Worm (Caenorhabditis elegans): Measurements from ENCODE around the gene arrd-19.

The arrd-19 gene

DNA sequence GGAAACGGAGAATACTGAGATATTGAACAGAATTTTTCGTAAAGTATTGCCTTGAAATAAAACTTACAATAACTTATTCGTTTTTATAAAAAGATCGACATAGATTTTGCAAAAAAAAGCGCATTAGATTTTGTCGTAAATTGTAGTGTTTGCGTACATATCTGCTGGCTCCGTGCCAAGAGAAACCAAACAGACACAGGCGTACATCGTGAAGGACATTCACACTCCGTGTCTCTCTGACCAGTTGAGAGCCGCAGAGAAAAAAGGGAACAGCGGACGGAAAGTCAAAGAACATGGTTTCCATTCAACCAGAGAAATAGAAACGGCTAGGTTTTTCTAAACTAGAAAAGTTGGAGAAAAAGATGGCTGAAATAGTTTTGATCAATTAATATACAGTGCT, at the start of gene arrd-19:
Gene arrd-19, minus strand, starts transcription at position 209 of the 400 bp plus-strand sequence.
- TF ChIP-seq klf-2 (GFP tag; conservative IDR thresholded peaks at IDR 0.05) (no peak), tab-1 (GFP tag; IDR thresholded peaks at IDR 0.05) (no peak), flt-1 (GFP tag; IDR thresholded peaks at IDR 0.05) (no peak), ref-1 (GFP tag; conservative IDR thresholded peaks at IDR 0.05) (no peak), T22C8.4 (GFP tag; IDR thresholded peaks at IDR 0.05) (no peak), cog-1 (tag; optimal IDR thresholded peaks at IDR 0.05) (no peak), ztf-29 (GFP tag; IDR thresholded peaks at IDR 0.05) (no peak), med-1 (GFP tag; optimal IDR thresholded peaks at IDR 0.05; ENCODE audit: insufficient read depth) (no peak), ztf-23 (GFP tag; IDR thresholded peaks at IDR 0.05) (no peak)

DNA sequence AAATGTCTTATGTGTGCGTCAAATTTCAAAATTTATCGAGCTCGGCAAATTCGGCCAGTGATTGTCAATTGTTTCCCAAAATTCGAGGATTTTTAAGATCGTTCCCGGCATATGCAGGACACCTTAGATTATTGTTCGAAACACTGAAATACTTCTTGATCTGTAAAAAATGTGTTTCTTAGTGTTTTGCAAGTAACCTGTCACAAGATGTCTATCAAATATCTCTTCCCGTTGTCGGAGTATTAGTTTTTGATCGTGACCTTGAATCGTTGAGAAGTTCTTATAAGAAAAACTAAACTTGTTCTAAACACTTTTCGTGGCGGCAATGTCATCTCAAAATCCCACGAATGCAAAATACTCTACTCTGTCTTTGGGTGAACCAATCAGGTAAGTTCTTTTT, 47.2 kb upstream of the arrd-19 start, which contains the start of gene C04E12.4:
Gene C04E12.4, plus strand, starts transcription at position 301 of the 400 bp plus-strand sequence.
- no peak for TF ChIP-seq ztf-29 (GFP tag; IDR thresholded peaks at IDR 0.05)
- no peak for TF ChIP-seq cog-1 (tag; optimal IDR thresholded peaks at IDR 0.05)
- TF ChIP-seq T22C8.4 (GFP tag; IDR thresholded peaks at IDR 0.05), result no peak
- TF ChIP-seq ztf-23 (GFP tag; IDR thresholded peaks at IDR 0.05), result no peak
- TF ChIP-seq ref-1 (GFP tag; conservative IDR thresholded peaks at IDR 0.05), result no peak

ce11 chrV:3361633-3362032, 46.3 kb upstream of the arrd-19 start:
- TF ChIP-seq T22C8.4 (GFP tag; IDR thresholded peaks at IDR 0.05), result no peak
- TF ChIP-seq klf-2 (GFP tag; conservative IDR thresholded peaks at IDR 0.05), result no peak
- TF ChIP-seq ztf-29 (GFP tag; IDR thresholded peaks at IDR 0.05), result no peak
- no peak for TF ChIP-seq med-1 (GFP tag; optimal IDR thresholded peaks at IDR 0.05; ENCODE audit: insufficient read depth)
- TF ChIP-seq cog-1 (tag; optimal IDR thresholded peaks at IDR 0.05), result no peak
- no peak for TF ChIP-seq ref-1 (GFP tag; conservative IDR thresholded peaks at IDR 0.05)
- TF ChIP-seq ztf-23 (GFP tag; IDR thresholded peaks at IDR 0.05), result no peak
- TF ChIP-seq flt-1 (GFP tag; IDR thresholded peaks at IDR 0.05), result no peak
- no peak for TF ChIP-seq tab-1 (GFP tag; IDR thresholded peaks at IDR 0.05)

ce11 chrV:3358267-3358666, 43.0 kb upstream of the arrd-19 start, which contains the start of gene C04E12.5:
Gene C04E12.5 (plus strand): TSS chrV:3358567.
- TF ChIP-seq tab-1 (GFP tag; IDR thresholded peaks at IDR 0.05), result no peak
- no peak for TF ChIP-seq ref-1 (GFP tag; conservative IDR thresholded peaks at IDR 0.05)
- TF ChIP-seq flt-1 (GFP tag; IDR thresholded peaks at IDR 0.05), result no peak
- TF ChIP-seq T22C8.4 (GFP tag; IDR thresholded peaks at IDR 0.05), result no peak
- no peak for TF ChIP-seq ztf-29 (GFP tag; IDR thresholded peaks at IDR 0.05)
- no peak for TF ChIP-seq klf-2 (GFP tag; conservative IDR thresholded peaks at IDR 0.05)
- no peak for TF ChIP-seq ztf-23 (GFP tag; IDR thresholded peaks at IDR 0.05)
- no peak for TF ChIP-seq med-1 (GFP tag; optimal IDR thresholded peaks at IDR 0.05; ENCODE audit: insufficient read depth)
- TF ChIP-seq cog-1 (tag; optimal IDR thresholded peaks at IDR 0.05), result no peak

ce11 chrV:3357106-3357505, 41.8 kb upstream of the arrd-19 start, which contains the start of gene scrm-3:
Gene scrm-3 (minus strand): TSS chrV:3357206.
- no peak for TF ChIP-seq med-1 (GFP tag; optimal IDR thresholded peaks at IDR 0.05; ENCODE audit: insufficient read depth)
- TF ChIP-seq ztf-29 (GFP tag; IDR thresholded peaks at IDR 0.05), result no peak
- TF ChIP-seq ref-1 (GFP tag; conservative IDR thresholded peaks at IDR 0.05), result no peak
- no peak for TF ChIP-seq tab-1 (GFP tag; IDR thresholded peaks at IDR 0.05)
- no peak for TF ChIP-seq klf-2 (GFP tag; conservative IDR thresholded peaks at IDR 0.05)
- TF ChIP-seq ztf-23 (GFP tag; IDR thresholded peaks at IDR 0.05), result no peak
- no peak for TF ChIP-seq T22C8.4 (GFP tag; IDR thresholded peaks at IDR 0.05)
- no peak for TF ChIP-seq flt-1 (GFP tag; IDR thresholded peaks at IDR 0.05)
- TF ChIP-seq cog-1 (tag; optimal IDR thresholded peaks at IDR 0.05), result no peak

DNA sequence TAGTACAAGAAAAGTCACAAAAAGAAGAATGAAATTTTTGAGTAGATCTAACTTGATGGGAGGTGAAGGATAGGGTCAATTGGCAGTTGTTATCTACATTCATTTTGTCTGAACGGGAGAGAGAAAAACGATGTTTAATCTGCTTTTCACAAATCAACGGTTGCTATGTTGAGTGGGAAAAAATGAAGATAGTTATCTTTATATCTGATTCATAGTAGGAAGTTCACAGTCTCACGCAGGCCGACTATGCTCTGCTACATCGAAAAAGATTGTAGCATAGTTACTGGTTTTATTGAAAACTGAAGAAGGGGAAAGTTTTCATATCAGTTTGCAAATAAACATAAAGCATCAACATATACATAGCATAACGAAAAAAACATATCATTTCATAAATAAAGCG, 40.2 kb upstream of the arrd-19 start:
- TF ChIP-seq flt-1 (GFP tag; IDR thresholded peaks at IDR 0.05), result no peak
- TF ChIP-seq ztf-29 (GFP tag; IDR thresholded peaks at IDR 0.05), result no peak
- no peak for TF ChIP-seq ztf-23 (GFP tag; IDR thresholded peaks at IDR 0.05)
- no peak for TF ChIP-seq med-1 (GFP tag; optimal IDR thresholded peaks at IDR 0.05; ENCODE audit: insufficient read depth)
- TF ChIP-seq ref-1 (GFP tag; conservative IDR thresholded peaks at IDR 0.05), result no peak

ce11 chrV:3352925-3353324, 37.6 kb upstream of the arrd-19 start, which contains the start of gene C17B7.12:
Gene C17B7.12 (plus strand): TSS chrV:3353225.
- TF ChIP-seq med-1 (GFP tag; optimal IDR thresholded peaks at IDR 0.05; ENCODE audit: insufficient read depth) (no peak), klf-2 (GFP tag; conservative IDR thresholded peaks at IDR 0.05) (no peak), tab-1 (GFP tag; IDR thresholded peaks at IDR 0.05) (no peak), ztf-29 (GFP tag; IDR thresholded peaks at IDR 0.05) (no peak), ztf-23 (GFP tag; IDR thresholded peaks at IDR 0.05) (no peak), T22C8.4 (GFP tag; IDR thresholded peaks at IDR 0.05) (no peak), flt-1 (GFP tag; IDR thresholded peaks at IDR 0.05) (no peak), ref-1 (GFP tag; conservative IDR thresholded peaks at IDR 0.05) (no peak), cog-1 (tag; optimal IDR thresholded peaks at IDR 0.05) (no peak)

- TF ChIP-seq cog-1 (tag; optimal IDR thresholded peaks at IDR 0.05) (no peak), klf-2 (GFP tag; conservative IDR thresholded peaks at IDR 0.05) (no peak), tab-1 (GFP tag; IDR thresholded peaks at IDR 0.05) (no peak), ztf-23 (GFP tag; IDR thresholded peaks at IDR 0.05) (no peak), flt-1 (GFP tag; IDR thresholded peaks at IDR 0.05) (no peak), T22C8.4 (GFP tag; IDR thresholded peaks at IDR 0.05) (no peak), ztf-29 (GFP tag; IDR thresholded peaks at IDR 0.05) (no peak)
These were observed 36.0 kb upstream of the arrd-19 start, which contains the start of gene str-63 for ce11 chrV:3351266-3351665. Gene str-63 (plus strand): TSS chrV:3351566.

- TF ChIP-seq tab-1 (GFP tag; IDR thresholded peaks at IDR 0.05) (no peak), ztf-23 (GFP tag; IDR thresholded peaks at IDR 0.05) (no peak), ztf-29 (GFP tag; IDR thresholded peaks at IDR 0.05) (no peak), flt-1 (GFP tag; IDR thresholded peaks at IDR 0.05) (no peak), T22C8.4 (GFP tag; IDR thresholded peaks at IDR 0.05) (no peak), ref-1 (GFP tag; conservative IDR thresholded peaks at IDR 0.05) (no peak), cog-1 (tag; optimal IDR thresholded peaks at IDR 0.05) (no peak), med-1 (GFP tag; optimal IDR thresholded peaks at IDR 0.05; ENCODE audit: insufficient read depth) (no peak), klf-2 (GFP tag; conservative IDR thresholded peaks at IDR 0.05) (no peak)
These were observed 34.6 kb upstream of the arrd-19 start, which contains the start of gene C17B7.15 for ce11 chrV:3349877-3350276. Gene C17B7.15 (plus strand): TSS chrV:3350177.

- TF ChIP-seq ztf-23 (GFP tag; IDR thresholded peaks at IDR 0.05) (no peak), klf-2 (GFP tag; conservative IDR thresholded peaks at IDR 0.05) (no peak), ztf-29 (GFP tag; IDR thresholded peaks at IDR 0.05) (no peak), T22C8.4 (GFP tag; IDR thresholded peaks at IDR 0.05) (no peak), ref-1 (GFP tag; conservative IDR thresholded peaks at IDR 0.05) (no peak), flt-1 (GFP tag; IDR thresholded peaks at IDR 0.05) (no peak), cog-1 (tag; optimal IDR thresholded peaks at IDR 0.05) (no peak), med-1 (GFP tag; optimal IDR thresholded peaks at IDR 0.05; ENCODE audit: insufficient read depth) (no peak), tab-1 (GFP tag; IDR thresholded peaks at IDR 0.05) (no peak)
These were observed 32.2 kb upstream of the arrd-19 start for ce11 chrV:3347486-3347885.

Data from whole organism, midembryonic.